Fruit fly (Drosophila melanogaster) whole organism, prepupa: ENCODE data around the gene meso18E.

Experiments used
- CG3032 ChIP-seq: fragments of 200-800 bp; optimal IDR thresholded peaks from 2 replicates; lab custom pipeline; 2019; ENCODE audit warnings: missing biosample characterization, mild to moderate bottlenecking, missing genetic modification characterization, moderate library complexity
- OdsH ChIP-seq: fragments of 200-800 bp; sonication (Bioruptor generic); optimal IDR thresholded peaks from 3 replicates; lab custom pipeline; 2016; ENCODE audit warnings: missing biosample characterization, missing genetic modification characterization
- lz ChIP-seq: fragments of 200-800 bp; sonication (Bioruptor generic); optimal IDR thresholded peaks from 3 replicates; lab custom pipeline; 2016; ENCODE audit warnings: missing biosample characterization, missing genetic modification characterization

DNA sequence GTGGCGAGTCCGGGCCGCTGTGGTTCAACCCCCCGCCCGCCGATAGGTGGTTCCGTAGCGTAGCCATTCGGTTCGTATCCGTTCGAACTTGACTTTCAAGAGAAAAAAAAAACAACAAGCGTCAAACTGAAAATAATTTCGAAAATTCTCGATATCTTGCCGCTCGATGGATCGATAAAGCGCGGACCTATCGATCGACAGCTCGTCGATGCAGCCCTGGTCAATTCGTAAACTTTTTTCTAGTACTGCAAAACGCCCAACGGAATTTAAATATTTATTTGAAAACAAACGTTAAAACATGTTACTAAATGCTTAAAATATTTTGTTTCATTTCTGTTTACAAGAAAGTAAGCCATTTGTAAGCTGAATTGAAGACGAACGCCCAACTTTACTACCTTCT lies 49.3 kb upstream of the meso18E start:
- TF ChIP-seq lz (GFP tag; lab: Kevin White, UChicago) (no peak), CG3032 (tag; lab: Kevin White, UChicago) (no peak), OdsH (GFP tag; lab: Kevin White, UChicago) (no peak)
